Worm (Caenorhabditis elegans) whole organism, early embryonic: Measurements from ENCODE around the gene nhr-197.
A peak's percentile ranks its signal among the peaks of the same experiment; 100 is the strongest.
"Not testable (repeated sequence)": the region's sequence is repeated elsewhere in the genome, so short reads cannot be mapped to it uniquely, and the experiment has no call there.

ENCODE experiments used
- B0310.2 ChIP-seq: sonication (generic microtip); optimal IDR thresholded peaks from 2 replicates; lab custom pipeline; 2016; ENCODE audit warnings: mild to moderate bottlenecking, missing genetic modification characterization, missing compliant biosample characterization
- F13C5.2 ChIP-seq: sonication (generic microtip); optimal IDR thresholded peaks from 2 replicates; lab custom pipeline; 2017; ENCODE audit warnings: mild to moderate bottlenecking, missing genetic modification characterization, inconsistent platforms, missing compliant biosample characterization
- aly-1 ChIP-seq: sonication (generic microtip); optimal IDR thresholded peaks from 2 replicates; lab custom pipeline; 2016; ENCODE audit warnings: missing genetic modification characterization, missing compliant biosample characterization
- ama-1 ChIP-seq: fragments of 150-350 bp; optimal IDR thresholded peaks from 2 replicates; lab custom pipeline; 2014
- ceh-13 ChIP-seq: fragments of 200-800 bp; sonication (Bioruptor generic); optimal IDR thresholded peaks from 2 replicates; lab custom pipeline; 2018; ENCODE audit warnings: mild to moderate bottlenecking, missing genetic modification characterization, missing compliant biosample characterization
- ceh-36 ChIP-seq: sonication (generic microtip); optimal IDR thresholded peaks from 2 replicates; lab custom pipeline; 2016; ENCODE audit warnings: missing genetic modification characterization, inconsistent platforms, missing compliant biosample characterization
- ets-7 ChIP-seq: sonication (generic microtip); optimal IDR thresholded peaks from 2 replicates; lab custom pipeline; 2016; ENCODE audit warnings: missing genotype, missing genetic modification characterization, missing compliant biosample characterization
- flt-1 ChIP-seq: fragments of 200-800 bp; sonication (Bioruptor generic); IDR thresholded peaks from 2 replicates; pipeline ENCODE4 v1.3.6; 2022; ENCODE audit warnings: missing genetic modification characterization, missing compliant biosample characterization
- hmbx-1 ChIP-seq: sonication (generic microtip); optimal IDR thresholded peaks from 2 replicates; lab custom pipeline; 2016; ENCODE audit warnings: mild to moderate bottlenecking, missing genetic modification characterization, missing compliant biosample characterization
- hmg-4 ChIP-seq: fragments of 200-800 bp; sonication (Bioruptor generic); optimal IDR thresholded peaks from 2 replicates; lab custom pipeline; 2018; ENCODE audit warnings: mild to moderate bottlenecking, missing genetic modification characterization, missing compliant biosample characterization
- hnd-1 ChIP-seq: sonication (generic microtip); optimal IDR thresholded peaks from 2 replicates; lab custom pipeline; 2016; ENCODE audit warnings: missing genetic modification characterization, missing compliant biosample characterization
- pes-1 ChIP-seq: fragments of 200-800 bp; sonication (Bioruptor generic); IDR thresholded peaks from 2 replicates; pipeline ENCODE4 v1.3.6; 2022; ENCODE audit warnings: missing genetic modification reagents, missing genetic modification characterization, missing compliant biosample characterization
- scrt-1 ChIP-seq: fragments of 200-800 bp; sonication (Bioruptor generic); IDR thresholded peaks from 2 replicates; pipeline ENCODE4 v1.3.6; 2022; ENCODE audit warnings: missing genetic modification characterization, missing compliant biosample characterization
- sea-1 ChIP-seq: fragments of 200-800 bp; sonication (Bioruptor generic); conservative IDR thresholded peaks from 2 replicates; pipeline ENCODE4 v1.3.6; 2022; ENCODE audit warnings: missing genetic modification characterization, missing compliant biosample characterization
- tbx-11 ChIP-seq: fragments of 200-800 bp; sonication (Bioruptor generic); IDR thresholded peaks from 2 replicates; pipeline ENCODE4 v1.3.6; 2022; ENCODE audit warnings: missing genetic modification characterization, missing compliant biosample characterization
- tbx-37 ChIP-seq: fragments of 200-800 bp; sonication (Bioruptor generic); conservative IDR thresholded peaks from 2 replicates; pipeline ENCODE4 v1.3.6; 2022; ENCODE audit warnings: missing genetic modification reagents, missing genetic modification characterization, missing compliant biosample characterization
- tra-4 ChIP-seq: sonication (generic microtip); optimal IDR thresholded peaks from 2 replicates; lab custom pipeline; 2017; ENCODE audit warnings: missing genetic modification characterization, missing compliant biosample characterization

nhr-197 gene

ce11 chrV:15654124-15654523 lies 33.6 kb upstream of the nhr-197 start, which contains the start of gene F53E4.2:
TSS of gene F53E4.2 (plus strand) at chrV:15654424.
- TF ChIP-seq flt-1 (GFP tag; lab: Robert Waterston, UW) (no peak), ceh-36 (no peak), ceh-13 (GFP tag; lab: Kevin White, UChicago) (no peak), tbx-37 (GFP tag; lab: Robert Waterston, UW) (no peak), tbx-11 (GFP tag; lab: Robert Waterston, UW) (no peak), F13C5.2 (tag; lab: Kevin White, UChicago) (no peak), pes-1 (GFP tag; lab: Robert Waterston, UW) (no peak), aly-1 (tag; lab: Kevin White, UChicago) (no peak), ama-1 (lab: Kevin White, UChicago) (no peak), ets-7 (no peak), B0310.2 (tag; lab: Kevin White, UChicago) (no peak), hmg-4 (GFP tag; lab: Kevin White, UChicago) (no peak), scrt-1 (GFP tag; lab: Robert Waterston, UW) (no peak), hnd-1 (tag; lab: Kevin White, UChicago) (no peak), hmbx-1 (no peak), sea-1 (GFP tag; lab: Robert Waterston, UW) (no peak), tra-4 (tag; lab: Kevin White, UChicago) (no peak)

- TF ChIP-seq F13C5.2 (tag; lab: Kevin White, UChicago) (no peak), sea-1 (GFP tag; lab: Robert Waterston, UW) (no peak), ceh-13 (GFP tag; lab: Kevin White, UChicago) (no peak), hnd-1 (tag; lab: Kevin White, UChicago) (no peak), pes-1 (GFP tag; lab: Robert Waterston, UW) (no peak), aly-1 (tag; lab: Kevin White, UChicago) (no peak)
Measured at ce11 chrV:15658262-15659060, 29.3 kb upstream of the nhr-197 start.

- TF ChIP-seq hnd-1 (tag; lab: Kevin White, UChicago) (no peak), B0310.2 (tag; lab: Kevin White, UChicago) (no peak), ceh-13 (GFP tag; lab: Kevin White, UChicago) (no peak), sea-1 (GFP tag; lab: Robert Waterston, UW) (no peak), pes-1 (GFP tag; lab: Robert Waterston, UW) (no peak), ets-7 (no peak), hmg-4 (GFP tag; lab: Kevin White, UChicago) (no peak), ceh-36 (no peak), scrt-1 (GFP tag; lab: Robert Waterston, UW) (no peak), tbx-11 (GFP tag; lab: Robert Waterston, UW) (no peak), hmbx-1 (no peak), ama-1 (lab: Kevin White, UChicago) (no peak), tra-4 (tag; lab: Kevin White, UChicago) (no peak), aly-1 (tag; lab: Kevin White, UChicago) (no peak), flt-1 (GFP tag; lab: Robert Waterston, UW) (no peak), tbx-37 (GFP tag; lab: Robert Waterston, UW) (no peak)
Measured at ce11 chrV:15661003-15661402, 26.8 kb upstream of the nhr-197 start.

ce11 chrV:15661580-15661979 lies 26.2 kb upstream of the nhr-197 start:
- no peak for TF ChIP-seq tbx-11 (GFP tag; lab: Robert Waterston, UW)

- TF ChIP-seq ceh-36 (peak; percentile 3), F13C5.2 (tag; lab: Kevin White, UChicago) (no peak)
Measured at ce11 chrV:15664053-15664661, 23.6 kb upstream of the nhr-197 start.

ce11 chrV:15666718-15667117 lies 21.0 kb upstream of the nhr-197 start:
- TF ChIP-seq hnd-1 (tag; lab: Kevin White, UChicago), result no peak
- no peak for TF ChIP-seq scrt-1 (GFP tag; lab: Robert Waterston, UW)
- no peak for TF ChIP-seq F13C5.2 (tag; lab: Kevin White, UChicago)
- TF ChIP-seq ceh-36, result no peak
- no peak for TF ChIP-seq tra-4 (tag; lab: Kevin White, UChicago)
- TF ChIP-seq hmbx-1, result no peak

- not testable (repeated sequence) for TF ChIP-seq sea-1 (GFP tag; lab: Robert Waterston, UW); hmg-4 (GFP tag; lab: Kevin White, UChicago); hnd-1 (tag; lab: Kevin White, UChicago)
Measured at ce11 chrV:15668200-15668599, 19.6 kb upstream of the nhr-197 start, which contains the start of gene F53E4.1. TSS of gene F53E4.1 (minus strand) at chrV:15668300.

ce11 chrV:15668870-15669269 lies 18.9 kb upstream of the nhr-197 start, which contains the start of gene K06B4.4:
TSS of gene K06B4.4 (plus strand) at chrV:15669170.
- no peak for TF ChIP-seq tra-4 (tag; lab: Kevin White, UChicago)
- TF ChIP-seq tbx-11 (GFP tag; lab: Robert Waterston, UW), result no peak
- TF ChIP-seq B0310.2 (tag; lab: Kevin White, UChicago), result no peak
- TF ChIP-seq pes-1 (GFP tag; lab: Robert Waterston, UW), result no peak
- no peak for TF ChIP-seq hmbx-1
- TF ChIP-seq aly-1 (tag; lab: Kevin White, UChicago), result no peak
- TF ChIP-seq scrt-1 (GFP tag; lab: Robert Waterston, UW), result no peak
- TF ChIP-seq flt-1 (GFP tag; lab: Robert Waterston, UW), result no peak
- no peak for TF ChIP-seq ets-7
- no peak for TF ChIP-seq ceh-36
- TF ChIP-seq hnd-1 (tag; lab: Kevin White, UChicago), result no peak
- TF ChIP-seq hmg-4 (GFP tag; lab: Kevin White, UChicago), result no peak
